Worm (Caenorhabditis elegans) whole organism, young adult: ENCODE measurements around the gene cct-6.

Experiments
- B0019.2 ChIP-seq: fragments of 200-800 bp; sonication (Bioruptor generic); conservative IDR thresholded peaks from 2 replicates; pipeline ENCODE4 v1.3.6; 2022; ENCODE audit warnings: missing genetic modification reagents, missing genetic modification characterization, missing compliant biosample characterization
- F23B12.7 ChIP-seq: sonication (generic microtip); optimal IDR thresholded peaks from 2 replicates; lab custom pipeline; 2017; ENCODE audit warnings: missing genetic modification characterization, mild to moderate bottlenecking, missing compliant biosample characterization, antibody characterized with exemption, moderate library complexity; ENCODE audit not compliant: insufficient read depth
- ama-1 ChIP-seq, 3 experiments: fragments of 150-350 bp in 1 of 3; sonication (generic microtip) in 2 of 3; optimal IDR thresholded peaks; 2 replicates each; lab custom pipeline; 2014 to 2018; ENCODE audit warnings: missing biosample characterization in 2 of 3, missing genetic modification characterization in 2 of 3, missing genetic modification reagents in 2 of 3
- egrh-3 ChIP-seq: fragments of 200-800 bp; sonication (Bioruptor generic); IDR thresholded peaks from 2 replicates; pipeline ENCODE4 v1.3.6; 2022; ENCODE audit warnings: missing genetic modification reagents, missing genetic modification characterization, missing compliant biosample characterization
- him-1 ChIP-seq: sonication (generic microtip); optimal IDR thresholded peaks from 2 replicates; lab custom pipeline; 2016; ENCODE audit warnings: missing genotype, missing genetic modification reagents, missing genetic modification characterization, missing compliant biosample characterization
- hlh-26 ChIP-seq: fragments of 200-800 bp; sonication (Bioruptor generic); conservative IDR thresholded peaks from 2 replicates; pipeline ENCODE4 v1.3.6; 2022; ENCODE audit warnings: missing genetic modification reagents, missing genetic modification characterization, missing compliant biosample characterization
- pbrm-1 ChIP-seq: fragments of 200-800 bp; sonication (Bioruptor generic); IDR thresholded peaks from 2 replicates; pipeline ENCODE4 v1.3.6; 2022; ENCODE audit warnings: missing genetic modification reagents, missing genetic modification characterization, missing compliant biosample characterization
- tbx-9 ChIP-seq: sonication (generic microtip); optimal IDR thresholded peaks from 2 replicates; lab custom pipeline; 2016; ENCODE audit warnings: borderline replicate concordance, missing genetic modification characterization, inconsistent platforms, missing compliant biosample characterization
- unc-130 ChIP-seq: sonication (generic microtip); optimal IDR thresholded peaks from 2 replicates; lab custom pipeline; 2016; ENCODE audit warnings: missing genetic modification reagents, missing genetic modification characterization, missing compliant biosample characterization
- unc-62 ChIP-seq: fragments of 150-350 bp; optimal IDR thresholded peaks from 2 replicates; lab custom pipeline; 2014; ENCODE audit warnings: missing biosample characterization, missing genetic modification reagents, missing genetic modification characterization

ce11 chrIII:5835163-5835871, 20.2 kb downstream of the cct-6 start:
- TF ChIP-seq ama-1 (optimal IDR thresholded peaks at IDR 0.05; lab: Kevin White, UChicago) (no peak), ama-1 (GFP tag; optimal IDR thresholded peaks at IDR 0.05; lab: Kevin White, UChicago) (no peak), unc-130 (no peak), unc-62 (GFP tag; lab: Kevin White, UChicago) (no peak), egrh-3 (GFP tag; lab: Robert Waterston, UW) (no peak), B0019.2 (GFP tag; lab: Robert Waterston, UW) (no peak), him-1 (tag; lab: Kevin White, UChicago) (no peak), hlh-26 (GFP tag; lab: Robert Waterston, UW) (no peak), pbrm-1 (GFP tag; lab: Robert Waterston, UW) (no peak), tbx-9 (tag; lab: Kevin White, UChicago) (no peak), F23B12.7 (tag; lab: Kevin White, UChicago) (no peak)
